Worm (Caenorhabditis elegans) whole organism, mixed stage, embryonic: ENCODE measurements around the gene usip-1.

Experiments
- bed-3 ChIP-seq: fragments of 200-800 bp; sonication (Bioruptor generic); optimal IDR thresholded peaks from 3 replicates; lab custom pipeline; 2018; ENCODE audit warnings: mild to moderate bottlenecking, missing genetic modification characterization, moderate library complexity, missing compliant biosample characterization
- ceh-39 ChIP-seq: fragments of 150-350 bp; optimal IDR thresholded peaks from 2 replicates; lab custom pipeline; 2014; ENCODE audit warnings: missing biosample characterization, missing genetic modification characterization
- ham-2 ChIP-seq: fragments of 200-800 bp; sonication (Bioruptor generic); optimal IDR thresholded peaks from 2 replicates; lab custom pipeline; 2018; ENCODE audit warnings: mild to moderate bottlenecking, missing genetic modification characterization, missing compliant biosample characterization
- lin-32 ChIP-seq: fragments of 200-800 bp; sonication (Bioruptor generic); optimal IDR thresholded peaks from 2 replicates; lab custom pipeline; 2018; ENCODE audit warnings: mild to moderate bottlenecking, missing genetic modification characterization, missing compliant biosample characterization
- nhr-2 ChIP-seq: fragments of 150-350 bp; optimal IDR thresholded peaks from 2 replicates; lab custom pipeline; 2014; ENCODE audit warnings: missing biosample characterization, missing genetic modification characterization
- nhr-28 ChIP-seq: fragments of 150-350 bp; optimal IDR thresholded peaks from 2 replicates; lab custom pipeline; 2014; ENCODE audit warnings: missing biosample characterization, missing genetic modification characterization
- nhr-76 ChIP-seq: sonication (generic microtip); optimal IDR thresholded peaks from 2 replicates; lab custom pipeline; 2017; ENCODE audit warnings: missing biosample characterization, missing genetic modification characterization
- sptf-1 ChIP-seq: sonication (generic microtip); optimal IDR thresholded peaks from 2 replicates; lab custom pipeline; 2017; ENCODE audit warnings: mild to moderate bottlenecking, missing genetic modification characterization, moderate library complexity, missing compliant biosample characterization
- unc-120 ChIP-seq: sonication (generic microtip); optimal IDR thresholded peaks from 2 replicates; lab custom pipeline; 2017; ENCODE audit warnings: missing genetic modification characterization, missing compliant biosample characterization; ENCODE audit not compliant: poor library complexity, severe bottlenecking

- no peak for TF ChIP-seq nhr-76
- no peak for TF ChIP-seq unc-120 (tag; lab: Kevin White, UChicago)
- TF ChIP-seq bed-3 (GFP tag; lab: Kevin White, UChicago), result no peak
- TF ChIP-seq nhr-2, result no peak
- TF ChIP-seq lin-32, result no peak
- TF ChIP-seq ham-2 (GFP tag; lab: Kevin White, UChicago), result no peak
- TF ChIP-seq sptf-1 (tag; lab: Kevin White, UChicago), result no peak
- TF ChIP-seq nhr-28 (tag; lab: Kevin White, UChicago), result no peak
- TF ChIP-seq ceh-39 (tag; lab: Kevin White, UChicago), result no peak
Measured at ce11 chrV:12195845-12196244, 11.9 kb upstream of the usip-1 start, which contains the start of gene ZK836.3.
